Fruit fly (Drosophila melanogaster): Measurements from ENCODE around the gene Atg16.

Atg16 gene

DNA sequence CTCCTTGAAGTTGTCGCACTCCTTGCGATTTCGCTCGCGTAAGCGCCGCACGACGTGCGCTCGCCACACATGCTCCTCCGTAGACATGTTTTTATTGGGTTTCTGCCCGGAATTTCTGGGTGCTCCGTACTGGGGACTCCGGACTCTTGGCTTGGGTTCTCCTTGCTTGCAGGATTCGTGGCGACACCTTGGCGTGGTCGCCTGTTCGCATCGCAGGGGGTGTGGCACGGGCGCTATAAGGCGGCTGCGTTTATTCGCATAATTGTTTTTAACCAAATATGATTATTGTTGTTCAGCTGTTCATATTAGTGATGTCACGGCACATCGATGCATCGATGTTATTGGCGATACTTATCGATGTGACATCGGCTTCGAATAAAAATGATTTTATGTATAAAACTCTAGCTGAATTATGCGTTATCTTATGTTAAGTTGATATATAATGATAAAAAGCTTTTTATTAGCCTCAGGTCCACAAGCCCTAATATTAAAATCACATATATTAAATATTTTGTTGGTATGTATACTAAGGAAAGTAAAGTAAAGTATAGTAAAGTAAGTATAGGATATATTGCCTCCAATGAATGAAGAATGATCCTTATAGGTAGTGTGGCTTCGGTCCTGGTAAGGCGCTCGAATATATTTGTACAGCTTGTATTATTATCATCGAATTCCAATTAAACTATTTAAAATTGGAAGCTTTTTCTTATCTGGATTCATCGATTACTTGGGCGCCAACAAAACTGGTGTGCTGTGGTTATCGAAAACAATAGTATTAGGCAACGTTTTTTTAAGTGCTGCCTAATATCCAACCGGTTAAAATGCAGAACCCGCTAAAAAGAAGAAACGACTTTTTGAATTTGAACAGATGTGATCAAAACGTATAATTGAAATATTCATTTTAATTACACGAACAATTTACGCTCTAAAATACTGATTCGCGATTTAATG is at the start of gene Atg16:
Atg16 (minus strand) TSS at position 343 of the 951 bp plus-strand sequence.
- TF ChIP-seq CG10631 (GFP tag; optimal IDR thresholded peaks at IDR 0.05) (peak; percentile 1), Sox14 (GFP tag; optimal IDR thresholded peaks at IDR 0.05) (peak; percentile 1), CG1621 (tag; optimal IDR thresholded peaks at IDR 0.05) (peak; percentile 30), OdsH (GFP tag; optimal IDR thresholded peaks at IDR 0.05) (no peak), esn (GFP tag; optimal IDR thresholded peaks at IDR 0.05) (peak; percentile 16)

DNA sequence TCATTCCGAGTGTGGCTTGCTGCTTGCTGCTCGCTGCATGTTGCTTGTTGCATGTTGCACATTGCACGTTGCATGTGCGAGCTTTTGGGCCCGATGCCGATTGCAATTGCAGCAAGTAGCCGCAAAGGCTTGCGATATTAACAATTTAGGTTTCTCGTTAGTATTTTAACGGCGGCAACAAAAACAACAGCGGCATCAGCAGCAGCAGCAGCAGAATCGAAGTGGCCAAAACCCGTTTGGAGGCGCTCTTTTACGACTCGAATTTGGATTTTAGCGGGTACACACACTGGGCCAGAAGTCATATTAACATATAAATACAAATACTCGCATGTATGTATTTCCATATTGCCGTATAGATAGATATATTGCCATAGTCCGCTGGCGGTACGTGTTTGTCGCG is 45.4 kb upstream of the Atg16 start:
- TF ChIP-seq lz (GFP tag; optimal IDR thresholded peaks at IDR 0.05) (no peak), Sox14 (GFP tag; optimal IDR thresholded peaks at IDR 0.05) (no peak), CG1621 (tag; optimal IDR thresholded peaks at IDR 0.05) (no peak), fkh (GFP tag; optimal IDR thresholded peaks at IDR 0.05) (no peak), CG8119 (GFP tag; IDR thresholded peaks at IDR 0.05) (no peak), Met (GFP tag; optimal IDR thresholded peaks at IDR 0.05) (no peak), ss (GFP tag; optimal IDR thresholded peaks at IDR 0.05) (peak in 1 of 2 experiments; percentile 22)

DNA sequence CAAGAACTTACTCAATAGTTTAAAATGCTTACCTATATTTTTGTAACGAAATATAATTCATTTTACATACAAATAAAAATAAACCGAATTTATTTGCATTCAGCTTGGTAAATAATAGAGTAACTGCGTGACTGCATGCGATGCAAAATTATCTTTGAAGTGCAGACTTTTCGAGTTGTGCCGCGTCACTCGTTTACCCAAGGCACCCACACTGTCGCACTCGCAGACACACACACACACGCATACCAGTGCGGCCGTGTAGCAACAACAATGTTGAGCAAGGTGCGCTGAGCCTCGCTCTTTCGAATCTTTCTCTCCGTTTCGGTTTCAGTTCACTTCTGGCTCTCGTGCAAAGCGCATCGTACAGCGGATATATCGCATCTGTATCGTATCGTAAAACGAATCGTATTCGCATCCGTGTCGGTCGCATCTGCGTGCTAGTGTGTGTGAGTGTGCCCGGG is 41.9 kb upstream of the Atg16 start, which contains the start of gene CG31038:
CG31038 (plus strand) TSS at position 327 of the 461 bp plus-strand sequence.
- peak; percentile 39 for TF ChIP-seq lz (GFP tag; optimal IDR thresholded peaks at IDR 0.05)
- TF ChIP-seq CG34406 (GFP tag; optimal IDR thresholded peaks at IDR 0.05) = peak; percentile 30
- peak; percentile 55 for TF ChIP-seq CG6808 (GFP tag; optimal IDR thresholded peaks at IDR 0.05)
- TF ChIP-seq Sox102F (GFP tag; optimal IDR thresholded peaks at IDR 0.05) = peak; percentile 35
- TF ChIP-seq salr (GFP tag; optimal IDR thresholded peaks at IDR 0.05) = peak in 1 of 2 experiments; percentile 56
- peak; percentile 67 for TF ChIP-seq Lpt (GFP tag; optimal IDR thresholded peaks at IDR 0.05)
- peak; percentile 36 for TF ChIP-seq CG3919 (GFP tag; optimal IDR thresholded peaks at IDR 0.05)
- TF ChIP-seq CG7368 (GFP tag; optimal IDR thresholded peaks at IDR 0.05) = no peak
- peak; percentile 57 for TF ChIP-seq CG6276 (GFP tag; optimal IDR thresholded peaks at IDR 0.05)
- peak; percentile 40 for TF ChIP-seq CG1621 (tag; optimal IDR thresholded peaks at IDR 0.05)
- peak; percentile 63 for TF ChIP-seq pdm3 (GFP tag; optimal IDR thresholded peaks at IDR 0.05)
- TF ChIP-seq OdsH (GFP tag; optimal IDR thresholded peaks at IDR 0.05) = peak; percentile 54
- TF ChIP-seq vri (GFP tag; optimal IDR thresholded peaks at IDR 0.05) = peak; percentile 48
- TF ChIP-seq achi (GFP tag; optimal IDR thresholded peaks at IDR 0.05) = peak; percentile 39
- TF ChIP-seq fkh (GFP tag; optimal IDR thresholded peaks at IDR 0.05) = peak; percentile 71
- peak; percentile 43 for TF ChIP-seq Ets96B (tag; optimal IDR thresholded peaks at IDR 0.05)
- TF ChIP-seq CG11902 (GFP tag; optimal IDR thresholded peaks at IDR 0.05) = no peak
- TF ChIP-seq CG15336 (GFP tag; IDR thresholded peaks at IDR 0.05) = peak; percentile 63; the same call in 1 of the 2 replicates
- TF ChIP-seq Hr4 (GFP tag; optimal IDR thresholded peaks at IDR 0.05) = peak; percentile 63
- peak; percentile 36 for TF ChIP-seq CG10631 (GFP tag; optimal IDR thresholded peaks at IDR 0.05)
- TF ChIP-seq cyc (GFP tag; optimal IDR thresholded peaks at IDR 0.05) = peak; percentile 30
- TF ChIP-seq esn (GFP tag; optimal IDR thresholded peaks at IDR 0.05) = peak; percentile 68
- TF ChIP-seq Hr38 (GFP tag; optimal IDR thresholded peaks at IDR 0.05) = no peak
- peak; percentile 95 for TF ChIP-seq dsx (GFP tag; optimal IDR thresholded peaks at IDR 0.05; ENCODE audit: poor library complexity, severe bottlenecking)
- no peak for TF ChIP-seq Sox15 (GFP tag; optimal IDR thresholded peaks at IDR 0.05)
- peak; percentile 63 for TF ChIP-seq CG32006 (GFP tag; optimal IDR thresholded peaks at IDR 0.05)
- peak; percentile 70; the same call in 2 of the 3 replicates for TF ChIP-seq eg (GFP tag; IDR thresholded peaks at IDR 0.05)
- TF ChIP-seq CG11294 (GFP tag; IDR thresholded peaks at IDR 0.05) = no peak
- peak; percentile 65 for TF ChIP-seq CG9139 (GFP tag; optimal IDR thresholded peaks at IDR 0.05)
- peak; percentile 22 for TF ChIP-seq CG3032 (tag; optimal IDR thresholded peaks at IDR 0.05)
- no peak for TF ChIP-seq CG11762 (GFP tag; optimal IDR thresholded peaks at IDR 0.05; ENCODE audit: insufficient read depth)
- peak; percentile 19 for TF ChIP-seq CG8319 (GFP tag; optimal IDR thresholded peaks at IDR 0.05)
- no peak for TF ChIP-seq Ets21C (GFP tag; optimal IDR thresholded peaks at IDR 0.05)
- peak; percentile 33 for TF ChIP-seq fd59A (GFP tag; optimal IDR thresholded peaks at IDR 0.05)
- TF ChIP-seq Sox14 (GFP tag; optimal IDR thresholded peaks at IDR 0.05) = peak; percentile 32
- no peak for TF ChIP-seq Gug (GFP tag; IDR thresholded peaks at IDR 0.05)
- peak; percentile 39 for TF ChIP-seq CG16779 (tag; optimal IDR thresholded peaks at IDR 0.05)
- peak; percentile 28 for TF ChIP-seq spab (GFP tag; optimal IDR thresholded peaks at IDR 0.05)
- TF ChIP-seq CG31627 (GFP tag; optimal IDR thresholded peaks at IDR 0.05) = peak; percentile 1
- TF ChIP-seq CG10669 (GFP tag; optimal IDR thresholded peaks at IDR 0.05) = peak; percentile 51
